Fruit fly (Drosophila melanogaster): ENCODE measurements around the gene CG33290.

Gene CG33290

dm6 chr3L:21524071-21524889, 17.9 kb upstream of the CG33290 start:
- no peak for TF ChIP-seq eg (GFP tag; IDR thresholded peaks at IDR 0.05)
- peak; percentile 31 for TF ChIP-seq CG3032 (tag; optimal IDR thresholded peaks at IDR 0.05)
- TF ChIP-seq fd59A (GFP tag; optimal IDR thresholded peaks at IDR 0.05): no peak
- no peak for TF ChIP-seq CG9139 (GFP tag; optimal IDR thresholded peaks at IDR 0.05)
- no peak; the same call in 1 of the 2 replicates for TF ChIP-seq CG15336 (GFP tag; IDR thresholded peaks at IDR 0.05)
- no peak for TF ChIP-seq dac (GFP tag; optimal IDR thresholded peaks at IDR 0.05)
- TF ChIP-seq CG10631 (GFP tag; optimal IDR thresholded peaks at IDR 0.05): no peak
- no peak for TF ChIP-seq CG6163 (GFP tag; IDR thresholded peaks at IDR 0.05)
- no peak for TF ChIP-seq CG6276 (GFP tag; optimal IDR thresholded peaks at IDR 0.05)
- TF ChIP-seq CG10669 (GFP tag; optimal IDR thresholded peaks at IDR 0.05): no peak
- no peak for TF ChIP-seq CG8632 (GFP tag; optimal IDR thresholded peaks at IDR 0.05)
- TF ChIP-seq OdsH (GFP tag; optimal IDR thresholded peaks at IDR 0.05): no peak
- TF ChIP-seq Hr38 (GFP tag; optimal IDR thresholded peaks at IDR 0.05): no peak
- TF ChIP-seq Hr4 (GFP tag; optimal IDR thresholded peaks at IDR 0.05): peak; percentile 66
- peak; percentile 12 for TF ChIP-seq Sox15 (GFP tag; optimal IDR thresholded peaks at IDR 0.05)
- peak; percentile 24 for TF ChIP-seq CG11762 (GFP tag; optimal IDR thresholded peaks at IDR 0.05; ENCODE audit: insufficient read depth)
- no peak for TF ChIP-seq pdm3 (GFP tag; optimal IDR thresholded peaks at IDR 0.05)
- peak; percentile 49 for TF ChIP-seq Ets96B (tag; optimal IDR thresholded peaks at IDR 0.05)
- no peak for TF ChIP-seq CG11294 (GFP tag; IDR thresholded peaks at IDR 0.05)
- no peak for TF ChIP-seq CG4318 (GFP tag; optimal IDR thresholded peaks at IDR 0.05)
- TF ChIP-seq Lpt (GFP tag; optimal IDR thresholded peaks at IDR 0.05): no peak
- peak; percentile 83 for TF ChIP-seq Eip78C (GFP tag)
- no peak; the same call in 1 of the 2 replicates for TF ChIP-seq Gug (GFP tag; IDR thresholded peaks at IDR 0.05)
- TF ChIP-seq Blimp-1 (GFP tag; optimal IDR thresholded peaks at IDR 0.05): no peak
- peak; percentile 16 for TF ChIP-seq CG8319 (GFP tag; optimal IDR thresholded peaks at IDR 0.05)
- no peak for TF ChIP-seq vri (GFP tag; optimal IDR thresholded peaks at IDR 0.05)
- TF ChIP-seq lz (GFP tag; optimal IDR thresholded peaks at IDR 0.05): peak; percentile 23
- peak; percentile 61 for TF ChIP-seq Eip75B (GFP tag; optimal IDR thresholded peaks at IDR 0.05)
- no peak for TF ChIP-seq CG7368 (GFP tag; optimal IDR thresholded peaks at IDR 0.05)
- peak; percentile 39 for TF ChIP-seq CG31627 (GFP tag; optimal IDR thresholded peaks at IDR 0.05)
- TF ChIP-seq Eip93F (GFP tag; optimal IDR thresholded peaks at IDR 0.05): no peak
- TF ChIP-seq net (GFP tag; optimal IDR thresholded peaks at IDR 0.05): no peak
- no peak for TF ChIP-seq Met (GFP tag; optimal IDR thresholded peaks at IDR 0.05)
- TF ChIP-seq Ets21C (GFP tag; optimal IDR thresholded peaks at IDR 0.05): no peak
- TF ChIP-seq CG32006 (GFP tag; optimal IDR thresholded peaks at IDR 0.05): no peak
- no peak for TF ChIP-seq CG3919 (GFP tag; optimal IDR thresholded peaks at IDR 0.05)
- peak; percentile 95 for TF ChIP-seq dsx (GFP tag; optimal IDR thresholded peaks at IDR 0.05; ENCODE audit: poor library complexity, severe bottlenecking)
- TF ChIP-seq fd85E (GFP tag; optimal IDR thresholded peaks at IDR 0.05): no peak
- TF ChIP-seq fkh (GFP tag; optimal IDR thresholded peaks at IDR 0.05): no peak
- no peak for TF ChIP-seq CG1621 (tag; optimal IDR thresholded peaks at IDR 0.05)
- peak; percentile 39 for TF ChIP-seq Sox14 (GFP tag; optimal IDR thresholded peaks at IDR 0.05)
- no peak for TF ChIP-seq CG6808 (GFP tag; optimal IDR thresholded peaks at IDR 0.05)
- no peak for TF ChIP-seq CG34406 (GFP tag; optimal IDR thresholded peaks at IDR 0.05)
- TF ChIP-seq Sox102F (GFP tag; optimal IDR thresholded peaks at IDR 0.05): no peak
- peak; percentile 62 for TF ChIP-seq esn (GFP tag; optimal IDR thresholded peaks at IDR 0.05)
- TF ChIP-seq spab (GFP tag; optimal IDR thresholded peaks at IDR 0.05): no peak
- no peak for TF ChIP-seq salr (GFP tag; optimal IDR thresholded peaks at IDR 0.05)
- TF ChIP-seq CG8119 (GFP tag; IDR thresholded peaks at IDR 0.05): no peak; the same call in 2 of the 3 replicates
- TF ChIP-seq svp (GFP tag): peak; percentile 95
- TF ChIP-seq CG11902 (GFP tag; optimal IDR thresholded peaks at IDR 0.05): no peak
- TF ChIP-seq acj6 (GFP tag; optimal IDR thresholded peaks at IDR 0.05): peak; percentile 61
